Fruit fly (Drosophila melanogaster) whole organism, wandering third instar larva: ENCODE data around the gene CG11726.

ENCODE experiments used
- Abd-B ChIP-seq: fragments of >200 bp; optimal IDR thresholded peaks from 2 replicates; lab custom pipeline; 2017; ENCODE audit warnings: missing biosample characterization, missing genetic modification characterization
- CG32264 ChIP-seq: fragments of 200-800 bp; sonication (Bioruptor generic); optimal IDR thresholded peaks from 2 replicates; lab custom pipeline; 2016; ENCODE audit warnings: missing biosample characterization, missing genetic modification characterization
- CG9705 ChIP-seq: fragments of 200-800 bp; sonication (Bioruptor generic); optimal IDR thresholded peaks from 2 replicates; lab custom pipeline; 2018; ENCODE audit warnings: missing biosample characterization, mild to moderate bottlenecking, missing genetic modification characterization
- CrebA ChIP-seq: fragments of 200-800 bp; sonication (Bioruptor generic); optimal IDR thresholded peaks from 2 replicates; lab custom pipeline; 2016; ENCODE audit warnings: missing biosample characterization, mild to moderate bottlenecking, missing genetic modification characterization, borderline replicate concordance
- Dfd ChIP-seq: fragments of >200 bp; optimal IDR thresholded peaks from 2 replicates; lab custom pipeline; 2017; ENCODE audit warnings: missing biosample characterization, missing genetic modification characterization
- Dif ChIP-seq: fragments of 200-275, 200-300 bp; sonication (Bioruptor generic); optimal IDR thresholded peaks from 2 replicates; lab custom pipeline; 2018; ENCODE audit warnings: missing biosample characterization, missing genetic modification characterization; ENCODE audit not compliant: partially characterized antibody
- GATAd ChIP-seq: sonication (Bioruptor generic); optimal IDR thresholded peaks from 2 replicates; lab custom pipeline; 2016; ENCODE audit warnings: missing biosample characterization, missing genetic modification characterization
- HLH106 ChIP-seq: fragments of 200-800 bp; optimal IDR thresholded peaks from 3 replicates; lab custom pipeline; 2019; ENCODE audit warnings: missing biosample characterization, mild to moderate bottlenecking, missing genetic modification characterization, moderate library complexity
- Hnf4 ChIP-seq: fragments of 200-800 bp; sonication (Bioruptor generic); optimal IDR thresholded peaks from 2 replicates; lab custom pipeline; 2016; ENCODE audit warnings: missing biosample characterization, mild to moderate bottlenecking, missing genetic modification characterization
- Hr78 ChIP-seq: fragments of >200 bp; optimal IDR thresholded peaks from 2 replicates; lab custom pipeline; 2017; ENCODE audit warnings: missing biosample characterization, missing genetic modification characterization
- Hr83 ChIP-seq: fragments of 200-300 bp; sonication (Bioruptor generic); optimal IDR thresholded peaks from 2 replicates; lab custom pipeline; 2016; ENCODE audit warnings: missing biosample characterization, mild to moderate bottlenecking, missing genetic modification characterization, moderate library complexity; ENCODE audit not compliant: poor library complexity, severe bottlenecking
- Jra ChIP-seq: sonication (Bioruptor generic); optimal IDR thresholded peaks from 2 replicates; lab custom pipeline; 2016; ENCODE audit warnings: missing biosample characterization, missing genetic modification characterization
- Mio ChIP-seq: sonication (Bioruptor generic); optimal IDR thresholded peaks from 2 replicates; lab custom pipeline; 2016; ENCODE audit warnings: missing biosample characterization, missing genetic modification characterization
- Myc ChIP-seq: fragments of >200 bp; optimal IDR thresholded peaks from 2 replicates; lab custom pipeline; 2017
- N ChIP-seq: fragments of >200 bp; optimal IDR thresholded peaks from 2 replicates; lab custom pipeline; 2018; ENCODE audit warnings: missing biosample characterization, missing external identifiers, missing genetic modification characterization
- OdsH ChIP-seq: fragments of 200-800 bp; sonication (Bioruptor generic); optimal IDR thresholded peaks from 2 replicates; lab custom pipeline; 2016; ENCODE audit warnings: missing biosample characterization, mild to moderate bottlenecking, missing genetic modification characterization
- Rel ChIP-seq, 2 experiments: fragments of 200-800 bp; sonication (Bioruptor generic) in 1 of 2; optimal IDR thresholded peaks; 2 replicates in 1 of 2; 3 replicates in 1 of 2; lab custom pipeline; 2016 to 2019; ENCODE audit warnings: mild to moderate bottlenecking in 2 of 2, missing biosample characterization in 2 of 2, missing genetic modification characterization in 2 of 2, moderate library complexity in 1 of 2
- Sp1 ChIP-seq: fragments of 200-800 bp; sonication (Bioruptor generic); optimal IDR thresholded peaks from 3 replicates; lab custom pipeline; 2019; ENCODE audit warnings: missing biosample characterization, mild to moderate bottlenecking, missing genetic modification characterization, moderate library complexity
- Vsx2 ChIP-seq: fragments of 200-300, 225-300 bp; sonication (Bioruptor generic); optimal IDR thresholded peaks from 2 replicates; lab custom pipeline; 2018; ENCODE audit warnings: missing biosample characterization, missing genetic modification characterization; ENCODE audit not compliant: partially characterized antibody
- br ChIP-seq: fragments of 200-800 bp; sonication (Bioruptor generic); optimal IDR thresholded peaks from 2 replicates; lab custom pipeline; 2016; ENCODE audit warnings: missing biosample characterization, missing genetic modification characterization
- brk ChIP-seq: fragments of 200-800 bp; sonication (Bioruptor generic); optimal IDR thresholded peaks from 2 replicates; lab custom pipeline; 2016; ENCODE audit warnings: missing biosample characterization, mild to moderate bottlenecking, missing genetic modification characterization
- dl ChIP-seq, 2 experiments: fragments of 175-275, 200-275 bp in 1 of 2; fragments of 200-275 bp in 1 of 2; sonication (Bioruptor generic); optimal IDR thresholded peaks; lab custom pipeline; 2018; ENCODE audit warnings: mild to moderate bottlenecking in 2 of 2, missing biosample characterization in 2 of 2, missing genetic modification characterization in 2 of 2, moderate library complexity in 2 of 2; ENCODE audit not compliant: partially characterized antibody in 2 of 2, insufficient read depth in 1 of 2
- dmrt93B ChIP-seq: fragments of 200-800 bp; sonication (Bioruptor generic); optimal IDR thresholded peaks from 2 replicates; lab custom pipeline; 2018; ENCODE audit warnings: missing biosample characterization, mild to moderate bottlenecking, missing genetic modification characterization
- dsf ChIP-seq: sonication (Bioruptor generic); optimal IDR thresholded peaks from 2 replicates; lab custom pipeline; 2016; ENCODE audit warnings: missing biosample characterization, missing genetic modification characterization, borderline replicate concordance
- ey ChIP-seq: fragments of 200-800 bp; sonication (Bioruptor generic); optimal IDR thresholded peaks from 2 replicates; lab custom pipeline; 2016; ENCODE audit warnings: missing biosample characterization, missing genetic modification characterization
- foxo ChIP-seq, 2 experiments: fragments of 200-800 bp; sonication (Bioruptor generic); optimal IDR thresholded peaks; 2 replicates in 1 of 2; 3 replicates in 1 of 2; lab custom pipeline; 2016 to 2017; ENCODE audit warnings: missing biosample characterization in 2 of 2, missing genetic modification characterization in 2 of 2
- fru ChIP-seq: fragments of 200-800 bp; sonication (Bioruptor generic); optimal IDR thresholded peaks from 3 replicates; lab custom pipeline; 2016; ENCODE audit warnings: missing biosample characterization, mild to moderate bottlenecking, missing genetic modification characterization
- h ChIP-seq: fragments of 200-800 bp; sonication (Bioruptor generic); optimal IDR thresholded peaks from 3 replicates; lab custom pipeline; 2016; ENCODE audit warnings: missing biosample characterization, mild to moderate bottlenecking, missing genetic modification characterization
- jim ChIP-seq: fragments of 175-275, 200-325 bp; sonication (Bioruptor generic); optimal IDR thresholded peaks from 2 replicates; lab custom pipeline; 2016; ENCODE audit warnings: missing biosample characterization, mild to moderate bottlenecking, missing genetic modification characterization
- lola ChIP-seq: fragments of >200 bp; optimal IDR thresholded peaks from 2 replicates; lab custom pipeline; 2017; ENCODE audit warnings: missing biosample characterization, missing genetic modification characterization
- pan ChIP-seq: fragments of >200 bp; optimal IDR thresholded peaks from 2 replicates; lab custom pipeline; 2017
- psq ChIP-seq: fragments of 200-800 bp; sonication (Bioruptor generic); optimal IDR thresholded peaks from 3 replicates; lab custom pipeline; 2017; ENCODE audit warnings: missing biosample characterization, mild to moderate bottlenecking, missing genetic modification characterization, moderate library complexity
- rgr ChIP-seq: fragments of 200-800 bp; sonication (Bioruptor generic); optimal IDR thresholded peaks from 3 replicates; lab custom pipeline; 2016; ENCODE audit warnings: missing biosample characterization, mild to moderate bottlenecking, missing genetic modification characterization
- sage ChIP-seq: fragments of 200-800 bp; sonication (Bioruptor generic); optimal IDR thresholded peaks from 2 replicates; lab custom pipeline; 2016; ENCODE audit warnings: missing biosample characterization, mild to moderate bottlenecking, missing genetic modification characterization
- sv ChIP-seq: fragments of 200-800 bp; sonication (Bioruptor generic); optimal IDR thresholded peaks from 3 replicates; lab custom pipeline; 2016; ENCODE audit warnings: missing biosample characterization, missing genetic modification characterization
- tai ChIP-seq: sonication (Bioruptor generic); optimal IDR thresholded peaks from 2 replicates; lab custom pipeline; 2016; ENCODE audit warnings: missing biosample characterization, missing genetic modification characterization
- usp ChIP-seq: fragments of >200 bp; optimal IDR thresholded peaks from 2 replicates; lab custom pipeline; 2017; ENCODE audit warnings: missing biosample characterization, missing genetic modification characterization
- woc ChIP-seq: sonication (Bioruptor generic); optimal IDR thresholded peaks from 2 replicates; lab custom pipeline; 2016; ENCODE audit warnings: missing biosample characterization, mild to moderate bottlenecking, missing genetic modification characterization

Gene CG11726

DNA sequence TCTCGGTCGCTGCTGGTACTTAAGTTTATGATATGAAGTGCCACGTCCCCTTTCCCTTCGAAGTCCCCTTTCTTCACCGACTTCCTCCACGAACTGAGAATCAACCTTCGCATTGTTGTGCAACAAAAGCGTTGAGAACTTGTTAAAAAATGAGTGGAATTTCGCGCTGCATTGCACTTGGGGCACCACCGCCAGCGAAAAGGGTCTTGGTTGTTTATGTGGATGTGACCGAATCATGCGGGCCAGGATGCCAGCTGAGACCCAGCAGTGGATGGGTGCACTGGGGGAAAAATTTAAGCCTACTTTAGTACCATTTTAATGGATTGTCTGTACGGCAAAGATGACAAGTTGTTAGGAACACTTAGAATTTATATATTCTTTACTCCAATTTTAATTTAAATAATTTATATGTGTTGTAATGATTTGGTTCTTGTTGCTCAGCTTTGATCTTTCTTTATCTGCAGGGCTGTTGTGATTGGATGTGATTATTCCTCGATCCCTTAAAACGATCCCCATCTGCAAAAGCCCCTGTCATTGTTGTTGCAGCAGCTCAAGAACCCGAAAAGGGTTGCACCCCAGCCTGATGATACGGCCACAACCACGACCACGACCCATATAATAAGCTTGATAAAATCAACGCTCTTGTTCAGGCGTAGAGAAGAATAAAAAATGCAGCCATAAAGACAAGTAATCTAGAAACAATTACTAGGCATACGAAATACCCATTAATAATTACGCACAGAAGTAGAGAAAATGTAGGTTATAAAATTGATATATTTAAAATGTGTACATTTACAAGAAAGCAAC is 12.3 kb upstream of the CG11726 start:
- TF ChIP-seq rgr (GFP tag; lab: Kevin White, UChicago) (peak; percentile 56), HLH106 (peak; percentile 52), Myc (no peak), foxo (GFP tag; optimal IDR thresholded peaks at IDR 0.05; lab: Kevin White, UChicago) (peak in 1 of 2 experiments; percentile 64), Hr83 (GFP tag; lab: Kevin White, UChicago) (no peak), usp (GFP tag; lab: Kevin White, UChicago) (no peak), ey (peak; percentile 51), sage (GFP tag; lab: Kevin White, UChicago) (peak; percentile 43), dmrt93B (GFP tag; lab: Kevin White, UChicago) (no peak), psq (GFP tag; lab: Kevin White, UChicago) (peak; percentile 52), pan (no peak), lola (GFP tag; lab: Kevin White, UChicago) (no peak), Hnf4 (peak; percentile 13), Hr78 (GFP tag; lab: Kevin White, UChicago) (no peak), h (GFP tag; lab: Kevin White, UChicago) (peak; percentile 45), fru (GFP tag; lab: Kevin White, UChicago) (peak; percentile 41), OdsH (GFP tag; lab: Kevin White, UChicago) (peak; percentile 57), Vsx2 (GFP tag; lab: Kevin White, UChicago) (peak; percentile 1), Dif (GFP tag; lab: Kevin White, UChicago) (peak; percentile 21), br (GFP tag; lab: Kevin White, UChicago) (peak; percentile 52), Sp1 (GFP tag; lab: Kevin White, UChicago) (peak; percentile 9), Rel (GFP tag; optimal IDR thresholded peaks at IDR 0.05; lab: Kevin White, UChicago) (no peak), Rel (tag; optimal IDR thresholded peaks at IDR 0.05; lab: Kevin White, UChicago) (peak; percentile 8)

DNA sequence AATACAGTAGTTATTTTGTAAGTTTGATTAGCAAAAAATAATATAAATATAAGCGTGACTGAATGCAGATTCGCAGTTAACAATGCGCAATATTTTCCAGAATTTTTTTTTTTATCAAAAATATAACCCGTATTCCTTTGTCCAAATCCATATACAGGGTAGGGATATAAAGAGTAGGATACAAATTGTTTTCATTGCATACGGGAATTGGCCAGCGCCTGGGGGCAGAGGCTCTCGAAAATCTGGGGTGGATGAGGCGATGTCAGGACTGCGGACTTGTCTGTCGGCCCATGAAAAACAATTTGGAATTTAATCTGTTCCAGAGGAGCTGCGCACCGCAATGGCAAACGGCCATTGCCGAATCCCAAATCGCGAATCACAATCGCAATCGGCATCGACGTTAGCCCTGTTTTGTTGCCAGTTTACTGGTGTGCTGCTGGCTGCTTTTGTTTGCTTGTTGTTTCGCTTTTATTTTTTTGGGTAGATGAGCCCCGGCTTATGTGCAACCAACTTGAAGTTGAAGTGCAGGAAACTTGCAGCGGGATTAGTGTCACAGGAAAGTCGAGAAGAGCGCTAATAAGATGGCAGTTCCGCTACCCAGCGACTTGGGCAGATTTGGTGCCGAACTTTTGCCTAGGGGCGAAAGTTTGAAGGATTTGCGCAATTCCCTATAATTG is 11.6 kb upstream of the CG11726 start:
- TF ChIP-seq sage (GFP tag; lab: Kevin White, UChicago) (no peak), usp (GFP tag; lab: Kevin White, UChicago) (no peak), N (GFP tag; lab: Kevin White, UChicago) (no peak), br (GFP tag; lab: Kevin White, UChicago) (no peak), OdsH (GFP tag; lab: Kevin White, UChicago) (no peak), brk (GFP tag; lab: Kevin White, UChicago) (no peak), Myc (no peak), fru (GFP tag; lab: Kevin White, UChicago) (peak; percentile 62), GATAd (no peak), Hr78 (GFP tag; lab: Kevin White, UChicago) (no peak), woc (GFP tag; lab: Kevin White, UChicago) (peak; percentile 47), lola (GFP tag; lab: Kevin White, UChicago) (no peak), Jra (GFP tag; lab: Kevin White, UChicago) (no peak), CG9705 (no peak), foxo (GFP tag; optimal IDR thresholded peaks at IDR 0.05; lab: Kevin White, UChicago) (no peak), dsf (GFP tag; lab: Kevin White, UChicago) (no peak), Vsx2 (GFP tag; lab: Kevin White, UChicago) (no peak), Abd-B (GFP tag; lab: Kevin White, UChicago) (no peak), Mio (GFP tag; lab: Kevin White, UChicago) (no peak), HLH106 (peak; percentile 53), ey (no peak), sv (no peak), tai (GFP tag; lab: Kevin White, UChicago) (no peak), dmrt93B (GFP tag; lab: Kevin White, UChicago) (peak; percentile 32), dl (GFP tag; optimal IDR thresholded peaks at IDR 0.05; lab: Kevin White, UChicago; ENCODE audit: insufficient read depth in 1 of 2, partially characterized antibody in 2 of 2) (no peak), h (GFP tag; lab: Kevin White, UChicago) (peak; percentile 31), Hnf4 (no peak), Dif (GFP tag; lab: Kevin White, UChicago) (no peak), CG32264 (GFP tag; lab: Kevin White, UChicago) (no peak), Rel (GFP tag; optimal IDR thresholded peaks at IDR 0.05; lab: Kevin White, UChicago) (no peak), Rel (tag; optimal IDR thresholded peaks at IDR 0.05; lab: Kevin White, UChicago) (no peak), CrebA (GFP tag; lab: Kevin White, UChicago) (no peak), jim (GFP tag; lab: Kevin White, UChicago) (no peak), pan (no peak), psq (GFP tag; lab: Kevin White, UChicago) (peak; percentile 40), Sp1 (GFP tag; lab: Kevin White, UChicago) (peak; percentile 10), Dfd (GFP tag; lab: Kevin White, UChicago) (no peak), rgr (GFP tag; lab: Kevin White, UChicago) (no peak), Hr83 (GFP tag; lab: Kevin White, UChicago) (no peak)
